Worm (Caenorhabditis elegans): ENCODE data around the gene clec-255.

clec-255 gene

DNA sequence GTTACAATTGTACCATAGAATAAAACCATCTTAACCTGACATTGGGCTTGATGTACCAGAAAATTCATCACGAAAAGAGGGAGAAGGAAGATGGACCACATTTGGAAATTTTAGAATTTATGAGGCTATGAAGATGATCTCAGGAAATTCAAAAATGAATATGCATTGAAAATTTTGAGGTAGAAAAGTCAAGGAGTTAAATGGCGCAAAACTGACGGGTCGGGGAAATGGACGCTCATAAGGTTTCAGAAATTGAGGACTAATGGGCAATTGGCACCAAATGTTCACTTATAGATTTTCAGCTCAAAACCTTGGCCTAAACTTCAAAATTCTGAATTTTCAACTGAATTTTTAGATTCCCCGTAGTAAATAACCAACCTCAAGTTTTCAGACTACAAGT lies at the start of gene clec-255:
Gene clec-255 (minus strand): TSS at position 101 of the 400 bp plus-strand sequence.
- TF ChIP-seq swsn-7 (tag; optimal IDR thresholded peaks at IDR 0.05) (no peak), hlh-4 (tag; optimal IDR thresholded peaks at IDR 0.05) (no peak), nhr-84 (tag; optimal IDR thresholded peaks at IDR 0.05) (no peak), xbp-1 (tag; optimal IDR thresholded peaks at IDR 0.05) (no peak), ets-5 (GFP tag; IDR thresholded peaks at IDR 0.05) (no peak), pax-3 (tag; optimal IDR thresholded peaks at IDR 0.05) (no peak), unc-130 (tag; optimal IDR thresholded peaks at IDR 0.05) (no peak), nhr-71 (tag; optimal IDR thresholded peaks at IDR 0.05) (no peak), ztf-4 (tag; optimal IDR thresholded peaks at IDR 0.05) (no peak), nhr-237 (tag; optimal IDR thresholded peaks at IDR 0.05) (no peak), mab-9 (GFP tag; IDR thresholded peaks at IDR 0.05) (no peak), lin-39 (tag; optimal IDR thresholded peaks at IDR 0.05) (no peak), nhr-85 (tag) (no peak), mep-1 (tag; optimal IDR thresholded peaks at IDR 0.05) (no peak), nhr-76 (tag; optimal IDR thresholded peaks at IDR 0.05) (no peak), unc-98 (GFP tag; IDR thresholded peaks at IDR 0.05) (no peak), unc-86 (tag; optimal IDR thresholded peaks at IDR 0.05) (no peak), C16A3.4 (tag; optimal IDR thresholded peaks at IDR 0.05) (no peak), tlp-1 (tag; optimal IDR thresholded peaks at IDR 0.05) (no peak)

DNA sequence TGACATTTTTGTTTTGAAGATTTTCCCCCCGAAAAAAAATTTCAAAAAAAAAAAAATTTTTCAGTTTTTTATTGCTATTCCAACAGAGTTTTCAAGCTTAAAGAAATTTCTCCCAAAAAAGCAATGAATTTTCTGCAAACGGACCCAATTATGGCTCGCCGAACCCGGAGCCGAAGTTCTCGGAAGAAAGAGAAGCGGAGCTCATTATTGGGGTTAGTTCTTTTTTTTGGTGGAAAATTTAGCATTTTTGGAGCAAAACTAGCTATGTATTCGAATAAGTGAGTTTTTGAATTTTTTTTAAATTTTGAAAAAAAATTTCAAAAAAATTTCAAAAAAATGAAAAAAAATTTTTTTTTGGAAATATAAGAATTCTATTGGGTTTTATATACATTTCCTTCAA lies 49.1 kb upstream of the clec-255 start, which contains the start of gene ncs-5:
Gene ncs-5 (plus strand): TSS at position 124 of the 400 bp plus-strand sequence.
- TF ChIP-seq efl-1 (optimal IDR thresholded peaks at IDR 0.05) (no peak), efl-1 (GFP tag; optimal IDR thresholded peaks at IDR 0.05 in 1 of 2) (no peak), ets-5 (GFP tag; IDR thresholded peaks at IDR 0.05) (no peak), dsc-1 (tag; optimal IDR thresholded peaks at IDR 0.05) (no peak), unc-130 (tag; optimal IDR thresholded peaks at IDR 0.05) (no peak), lin-15B (tag; optimal IDR thresholded peaks at IDR 0.05) (no peak), hpl-2 (GFP tag; optimal IDR thresholded peaks at IDR 0.05) (no peak), efl-3 (GFP tag; optimal IDR thresholded peaks at IDR 0.05) (no peak), F16B12.6 (tag; optimal IDR thresholded peaks at IDR 0.05) (no peak), nhr-71 (tag; optimal IDR thresholded peaks at IDR 0.05) (no peak), unc-62 (GFP tag; optimal IDR thresholded peaks at IDR 0.05) (no peak), lin-35 (GFP tag; optimal IDR thresholded peaks at IDR 0.05) (no peak), dpl-1 (GFP tag; optimal IDR thresholded peaks at IDR 0.05) (no peak), blmp-1 (tag; optimal IDR thresholded peaks at IDR 0.05) (no peak), nhr-237 (tag; optimal IDR thresholded peaks at IDR 0.05) (no peak), jun-1 (tag; optimal IDR thresholded peaks at IDR 0.05) (no peak), egl-27 (tag; optimal IDR thresholded peaks at IDR 0.05) (no peak), nhr-90 (tag; optimal IDR thresholded peaks at IDR 0.05; ENCODE audit: poor library complexity) (no peak), alr-1 (tag; optimal IDR thresholded peaks at IDR 0.05; ENCODE audit: borderline replicate concordance) (no peak)

DNA sequence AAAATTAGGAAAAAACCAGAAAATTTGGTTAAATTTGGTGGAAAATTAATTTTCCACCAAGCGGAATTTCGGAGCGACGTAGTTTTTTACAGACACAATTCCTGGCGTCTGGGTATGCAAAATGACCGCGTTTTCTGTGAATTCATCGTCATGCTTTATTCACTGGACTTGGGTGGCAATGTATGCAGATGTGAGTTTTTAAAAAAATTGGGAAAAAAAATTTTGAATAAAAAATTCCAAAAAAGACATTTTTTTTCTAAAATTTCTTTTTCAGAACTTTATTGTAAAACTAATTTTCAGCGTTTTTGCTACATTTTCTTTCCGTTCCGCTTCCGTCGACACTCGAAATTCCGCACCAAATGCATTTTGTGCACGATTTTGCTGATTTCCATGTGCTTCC lies 40.8 kb upstream of the clec-255 start, which contains the start of gene C54E10.7:
Gene C54E10.7 (plus strand): TSS at position 301 of the 400 bp plus-strand sequence.
- TF ChIP-seq nhr-77 (tag; optimal IDR thresholded peaks at IDR 0.05) = no peak
- no peak for TF ChIP-seq F16B12.6 (tag; optimal IDR thresholded peaks at IDR 0.05)
- TF ChIP-seq sox-4 (tag; optimal IDR thresholded peaks at IDR 0.05) = no peak
- no peak for TF ChIP-seq swsn-7 (tag; optimal IDR thresholded peaks at IDR 0.05)
- no peak for TF ChIP-seq ceh-82 (tag; optimal IDR thresholded peaks at IDR 0.05)
- TF ChIP-seq C34B4.2 (tag; optimal IDR thresholded peaks at IDR 0.05) = no peak
- no peak for TF ChIP-seq ceh-88 (GFP tag; IDR thresholded peaks at IDR 0.05)
- TF ChIP-seq fkh-8 (tag; optimal IDR thresholded peaks at IDR 0.05) = no peak
- no peak for TF ChIP-seq lin-15B (tag; optimal IDR thresholded peaks at IDR 0.05)
- no peak for TF ChIP-seq isw-1 (GFP tag; IDR thresholded peaks at IDR 0.05)
- no peak for TF ChIP-seq jun-1 (tag; optimal IDR thresholded peaks at IDR 0.05)
- no peak for TF ChIP-seq lin-39 (tag; optimal IDR thresholded peaks at IDR 0.05)
- TF ChIP-seq lir-3 (tag; optimal IDR thresholded peaks at IDR 0.05; ENCODE audit: poor library complexity) = no peak
- TF ChIP-seq ceh-90 (tag; optimal IDR thresholded peaks at IDR 0.05) = no peak
- no peak for TF ChIP-seq sptf-1 (tag; optimal IDR thresholded peaks at IDR 0.05)
- TF ChIP-seq lsy-2 (tag; optimal IDR thresholded peaks at IDR 0.05) = no peak

Data from whole organism, L1 larva.